Worm (Caenorhabditis elegans): ENCODE data around the gene epic-2.
A peak's percentile ranks its signal among the peaks of the same experiment; 100 is the strongest.

Gene epic-2

DNA sequence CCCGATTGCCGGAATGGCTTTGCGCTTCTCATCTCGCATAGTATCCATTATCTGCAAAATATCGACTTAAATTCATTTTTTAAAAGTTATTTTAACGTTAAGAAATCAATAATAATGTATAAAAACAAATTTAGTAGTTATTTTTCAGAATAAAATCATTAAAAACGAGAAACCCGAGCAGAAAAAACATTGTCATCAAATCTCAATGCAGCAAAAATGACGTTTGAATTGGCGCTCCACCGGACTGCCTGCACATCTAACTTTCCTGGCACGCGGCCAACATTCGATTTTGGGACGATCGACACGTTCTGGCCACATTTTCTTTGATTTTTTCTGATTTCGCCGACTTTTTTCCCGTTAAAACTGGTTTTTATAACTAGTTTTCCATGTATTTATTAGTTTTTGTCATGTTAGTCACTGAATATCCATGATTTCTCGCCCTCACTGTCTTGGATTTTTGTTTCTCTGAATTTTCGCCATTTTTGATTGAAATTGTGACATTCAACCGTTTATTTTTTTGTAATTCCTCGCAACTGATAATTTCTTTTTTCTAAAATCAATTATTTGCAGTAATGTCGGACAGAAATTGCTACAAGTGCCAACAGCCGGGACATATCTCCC lies 10.8 kb upstream of the epic-2 start, which contains the start of the genes pbs-1 and K08D12.3 (continued):
- TF ChIP-seq mxl-3 (GFP tag; optimal IDR thresholded peaks at IDR 0.05) (peak; percentile 94), snpc-4 (tag; optimal IDR thresholded peaks at IDR 0.05) (no peak), F10B5.3 (tag; optimal IDR thresholded peaks at IDR 0.05) (peak; percentile 19), egl-27 (tag; optimal IDR thresholded peaks at IDR 0.05) (no peak), daf-19 (GFP tag; conservative IDR thresholded peaks at IDR 0.05) (no peak), set-16 (GFP tag; IDR thresholded peaks at IDR 0.05) (no peak), ztf-11 (tag; optimal IDR thresholded peaks at IDR 0.05) (no peak), Y105C5A.15 (GFP tag; IDR thresholded peaks at IDR 0.05) (no peak), jun-1 (tag; optimal IDR thresholded peaks at IDR 0.05) (no peak), nhr-76 (tag; optimal IDR thresholded peaks at IDR 0.05) (no peak), lir-3 (tag; optimal IDR thresholded peaks at IDR 0.05) (no peak), F44E2.7 (GFP tag; IDR thresholded peaks at IDR 0.05) (no peak), hmg-1.1 (GFP tag; IDR thresholded peaks at IDR 0.05) (no peak; the same call in 1 of the 2 replicates), tag-97 (GFP tag; IDR thresholded peaks at IDR 0.05) (no peak), lin-38 (GFP tag; IDR thresholded peaks at IDR 0.05) (peak; percentile 81), lsy-2 (tag; optimal IDR thresholded peaks at IDR 0.05) (peak in 1 of 2 experiments; percentile 92), fkh-10 (GFP tag; optimal IDR thresholded peaks at IDR 0.05) (no peak), nhr-237 (tag; optimal IDR thresholded peaks at IDR 0.05) (no peak), D1046.2 (GFP tag; IDR thresholded peaks at IDR 0.05) (no peak), ceh-28 (tag; optimal IDR thresholded peaks at IDR 0.05) (no peak), mdl-1 (tag; optimal IDR thresholded peaks at IDR 0.05) (peak in 1 of 2 experiments; percentile 49), zag-1 (tag; optimal IDR thresholded peaks at IDR 0.05) (no peak), ZK337.2 (GFP tag; IDR thresholded peaks at IDR 0.05) (no peak), mxl-2 (GFP tag; conservative IDR thresholded peaks at IDR 0.05) (no peak), nhr-42 (GFP tag; IDR thresholded peaks at IDR 0.05) (0 out of 2 replicates have a peak, but pooled peaks have one; percentile 26), T20F7.1 (GFP tag; optimal IDR thresholded peaks at IDR 0.05) (no peak), Y5F2A.4 (GFP tag; optimal IDR thresholded peaks at IDR 0.05) (no peak), gei-8 (GFP tag; optimal IDR thresholded peaks at IDR 0.05) (no peak), ceh-44 (GFP tag; IDR thresholded peaks at IDR 0.05) (no peak), ctbp-1 (GFP tag; IDR thresholded peaks at IDR 0.05) (0 out of 2 replicates have a peak, but pooled peaks have one; percentile 44), F26F4.8 (GFP tag; conservative IDR thresholded peaks at IDR 0.05) (no peak), sdz-12 (GFP tag; optimal IDR thresholded peaks at IDR 0.05) (no peak), saeg-2 (GFP tag; IDR thresholded peaks at IDR 0.05) (peak; percentile 52; the same call in 1 of the 2 replicates), lim-7 (GFP tag; IDR thresholded peaks at IDR 0.05) (no peak), zfp-3 (GFP tag; conservative IDR thresholded peaks at IDR 0.05) (no peak), nhr-11 (tag; optimal IDR thresholded peaks at IDR 0.05) (peak; percentile 40)

DNA sequence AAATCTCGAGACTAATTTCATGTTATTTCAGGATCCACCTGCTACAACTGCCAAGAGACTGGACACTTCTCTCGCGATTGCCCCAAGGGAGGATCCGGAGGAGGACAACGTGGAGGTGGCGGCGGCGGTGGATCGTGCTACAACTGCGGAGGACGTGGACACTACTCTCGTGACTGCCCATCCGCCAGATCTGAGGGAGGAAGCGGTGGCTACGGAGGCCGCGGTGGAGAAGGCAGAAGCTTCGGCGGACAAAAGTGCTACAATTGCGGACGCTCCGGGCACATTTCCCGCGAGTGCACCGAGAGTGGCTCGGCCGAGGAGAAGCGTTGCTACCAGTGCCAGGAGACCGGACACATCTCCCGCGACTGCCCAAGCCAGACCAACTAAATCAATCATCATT lies 10.1 kb upstream of the epic-2 start:
- TF ChIP-seq nhr-28 (tag; optimal IDR thresholded peaks at IDR 0.05) (no peak), set-16 (GFP tag; IDR thresholded peaks at IDR 0.05) (peak; percentile 96)

DNA sequence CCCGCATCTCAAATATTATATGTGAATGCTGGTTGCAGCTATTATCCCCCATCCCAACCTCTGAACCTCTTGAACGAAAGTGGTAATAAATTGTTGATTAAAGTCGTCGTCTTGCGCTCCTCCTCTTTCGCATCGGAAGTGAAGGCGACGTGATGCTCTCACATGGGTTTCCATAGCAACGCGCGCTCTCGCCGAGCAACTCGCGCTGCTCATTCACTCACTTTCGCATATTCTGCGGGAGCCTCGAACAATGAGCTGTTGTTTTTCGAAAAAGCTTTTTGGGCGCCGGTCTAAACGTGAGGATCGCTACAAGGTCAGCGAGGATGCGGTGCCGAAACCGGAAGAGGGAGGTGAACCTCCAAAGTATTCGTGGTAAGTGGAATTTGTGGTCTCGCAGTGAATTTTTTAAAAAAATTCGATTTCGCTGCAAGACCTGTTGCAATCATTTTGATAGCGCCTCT lies 9.5 kb upstream of the epic-2 start, which contains the start of gene rpi-2:
rpi-2 (plus strand) TSS at position 234 of the 461 bp plus-strand sequence.
- peak; percentile 70 for TF ChIP-seq lim-7 (GFP tag; IDR thresholded peaks at IDR 0.05)
- TF ChIP-seq aha-1 (tag): no peak
- TF ChIP-seq gei-8 (GFP tag; optimal IDR thresholded peaks at IDR 0.05): peak; percentile 55
- TF ChIP-seq zfp-3 (GFP tag; conservative IDR thresholded peaks at IDR 0.05): no peak
- no peak for TF ChIP-seq lin-13 (GFP tag; optimal IDR thresholded peaks at IDR 0.05)
- peak in 1 of 2 experiments; percentile 21 for TF ChIP-seq hif-1 (tag; optimal IDR thresholded peaks at IDR 0.05)
- no peak for TF ChIP-seq ceh-82 (tag; optimal IDR thresholded peaks at IDR 0.05)
- no peak for TF ChIP-seq fkh-10 (GFP tag; optimal IDR thresholded peaks at IDR 0.05)
- no peak for TF ChIP-seq hmg-1.1 (GFP tag; IDR thresholded peaks at IDR 0.05)
- TF ChIP-seq set-16 (GFP tag; IDR thresholded peaks at IDR 0.05): no peak; the same call in 1 of the 2 replicates
- TF ChIP-seq mep-1 (tag; optimal IDR thresholded peaks at IDR 0.05): peak; percentile 13
- 0 out of 2 replicates have a peak, but pooled peaks have one; percentile 23 for TF ChIP-seq zip-11 (GFP tag; IDR thresholded peaks at IDR 0.05)
- 0 out of 2 replicates have a peak, but pooled peaks have one; percentile 19 for TF ChIP-seq lin-29 (GFP tag; IDR thresholded peaks at IDR 0.05)
- no peak for TF ChIP-seq nhr-28 (tag; optimal IDR thresholded peaks at IDR 0.05)
- TF ChIP-seq R02D3.7 (tag; optimal IDR thresholded peaks at IDR 0.05): no peak
- TF ChIP-seq T26A8.4 (GFP tag; IDR thresholded peaks at IDR 0.05): peak; percentile 57
- peak; percentile 50 for TF ChIP-seq spr-1 (tag; optimal IDR thresholded peaks at IDR 0.05)
- no peak for TF ChIP-seq F10B5.3 (tag; optimal IDR thresholded peaks at IDR 0.05)
- no peak for TF ChIP-seq lin-15B (tag; optimal IDR thresholded peaks at IDR 0.05)
- TF ChIP-seq duxl-1 (tag; optimal IDR thresholded peaks at IDR 0.05; ENCODE audit: poor library complexity): peak; percentile 11

Data from whole organism, L4 larva.